Worm (Caenorhabditis elegans) whole organism, L1 larva: ENCODE data around the gene C14C11.2.

Experiments used
- aly-2 ChIP-seq: fragments of 150-350 bp; optimal IDR thresholded peaks from 2 replicates; lab custom pipeline; 2014; ENCODE audit warnings: missing biosample characterization, missing genetic modification characterization
- ces-1 ChIP-seq: fragments of 150-350 bp; optimal IDR thresholded peaks from 2 replicates; lab custom pipeline; 2014; ENCODE audit warnings: missing biosample characterization, missing genetic modification reagents, missing genetic modification characterization
- fos-1 ChIP-seq: fragments of 150-350 bp; optimal IDR thresholded peaks from 2 replicates; lab custom pipeline; 2014; ENCODE audit warnings: missing biosample characterization, missing genetic modification characterization
- grh-1 ChIP-seq: fragments of 200-800 bp; sonication (Bioruptor generic); IDR thresholded peaks from 2 replicates; pipeline ENCODE4 v1.3.6; 2022; ENCODE audit warnings: missing genetic modification reagents, missing genetic modification characterization, missing compliant biosample characterization
- hlh-4 ChIP-seq: sonication (generic microtip); optimal IDR thresholded peaks from 2 replicates; lab custom pipeline; 2016; ENCODE audit warnings: mild to moderate bottlenecking, missing genetic modification characterization, missing compliant biosample characterization
- lin-13 ChIP-seq: fragments of 150-350 bp; optimal IDR thresholded peaks from 2 replicates; lab custom pipeline; 2014; ENCODE audit warnings: missing biosample characterization, missing genetic modification reagents, missing genetic modification characterization
- lin-35 ChIP-seq, 2 experiments: fragments of 150-350 bp; optimal IDR thresholded peaks; 2 replicates each; lab custom pipeline; 2014; ENCODE audit warnings: missing biosample characterization in 2 of 2, missing genetic modification characterization in 2 of 2, missing genetic modification reagents in 2 of 2
- nhr-237 ChIP-seq: fragments of 150-350 bp; optimal IDR thresholded peaks from 2 replicates; lab custom pipeline; 2014; ENCODE audit warnings: missing biosample characterization, missing genetic modification characterization
- pqm-1 ChIP-seq: sonication (generic microtip); optimal IDR thresholded peaks from 3 replicates; lab custom pipeline; 2017; ENCODE audit warnings: missing biosample characterization, missing genetic modification characterization
- sptf-1 ChIP-seq: fragments of 150-350 bp; optimal IDR thresholded peaks from 2 replicates; lab custom pipeline; 2014; ENCODE audit warnings: missing biosample characterization, missing genetic modification characterization
- tbx-2 ChIP-seq: sonication (generic microtip); optimal IDR thresholded peaks from 2 replicates; lab custom pipeline; 2016; ENCODE audit warnings: missing genetic modification characterization, missing compliant biosample characterization
- unc-62 ChIP-seq: fragments of 150-350 bp; optimal IDR thresholded peaks from 2 replicates; lab custom pipeline; 2014; ENCODE audit warnings: missing biosample characterization, missing genetic modification reagents, missing genetic modification characterization
- ztf-4 ChIP-seq: fragments of 150-350 bp; optimal IDR thresholded peaks from 2 replicates; lab custom pipeline; 2014; ENCODE audit warnings: missing biosample characterization, missing genetic modification characterization

- TF ChIP-seq ztf-4 (no peak), lin-35 (GFP tag; optimal IDR thresholded peaks at IDR 0.05; lab: Kevin White, UChicago) (no peak), sptf-1 (tag; lab: Kevin White, UChicago) (no peak), unc-62 (GFP tag; lab: Kevin White, UChicago) (no peak), aly-2 (tag; lab: Kevin White, UChicago) (no peak), grh-1 (GFP tag; lab: Robert Waterston, UW) (no peak), pqm-1 (tag; lab: Kevin White, UChicago) (no peak), tbx-2 (tag; lab: Kevin White, UChicago) (no peak), lin-13 (GFP tag; lab: Kevin White, UChicago) (no peak), ces-1 (no peak), nhr-237 (tag; lab: Kevin White, UChicago) (no peak), fos-1 (tag; lab: Kevin White, UChicago) (no peak), hlh-4 (tag; lab: Kevin White, UChicago) (no peak)
Observed at ce11 chrV:5617301-5617700, 43.7 kb upstream of the C14C11.2 start, which contains the start of gene M03E7.2.
